Worm (Caenorhabditis elegans): ENCODE measurements around the gene Y38C1AA.6.

- TF ChIP-seq pag-3 (tag; optimal IDR thresholded peaks at IDR 0.05; ENCODE audit: borderline replicate concordance, insufficient read depth) (no peak), sox-4 (tag; optimal IDR thresholded peaks at IDR 0.05) (no peak), ceh-8 (GFP tag; optimal IDR thresholded peaks at IDR 0.05) (no peak), fos-1 (tag; optimal IDR thresholded peaks at IDR 0.05) (no peak)
Observed at ce11 chrIV:175698-176097, 13.1 kb downstream of the Y38C1AA.6 start.

Data from whole organism, L1 larva.